Worm (Caenorhabditis elegans) whole organism, mixed stage, embryonic: ENCODE results near the gene srx-56.

Experiments used
- blmp-1 ChIP-seq: fragments of 150-350 bp; optimal IDR thresholded peaks from 2 replicates; lab custom pipeline; 2014; ENCODE audit warnings: missing biosample characterization, missing genetic modification characterization
- ces-1 ChIP-seq: fragments of 150-350 bp; optimal IDR thresholded peaks from 2 replicates; lab custom pipeline; 2014; ENCODE audit warnings: missing biosample characterization, missing genetic modification reagents, missing genetic modification characterization
- elt-3 ChIP-seq: fragments of 150-350 bp; optimal IDR thresholded peaks from 2 replicates; lab custom pipeline; 2014; ENCODE audit warnings: missing biosample characterization, missing genetic modification characterization
- lsy-2 ChIP-seq: fragments of 150-350 bp; optimal IDR thresholded peaks from 2 replicates; lab custom pipeline; 2014; ENCODE audit warnings: missing biosample characterization, missing genetic modification characterization
- mep-1 ChIP-seq: fragments of 150-350 bp; optimal IDR thresholded peaks from 2 replicates; lab custom pipeline; 2017; ENCODE audit warnings: missing biosample characterization, missing genetic modification reagents, missing genetic modification characterization, inconsistent platforms
- nhr-12 ChIP-seq: fragments of 150-350 bp; optimal IDR thresholded peaks from 2 replicates; lab custom pipeline; 2014; ENCODE audit warnings: missing biosample characterization, missing genetic modification characterization
- nhr-237 ChIP-seq: fragments of 150-350 bp; optimal IDR thresholded peaks from 2 replicates; lab custom pipeline; 2014; ENCODE audit warnings: missing biosample characterization, missing genetic modification characterization
- pha-4 ChIP-seq: fragments of 150-350 bp; optimal IDR thresholded peaks from 2 replicates; lab custom pipeline; 2018; ENCODE audit warnings: missing biosample characterization, missing genetic modification reagents, missing genetic modification characterization
- ztf-11 ChIP-seq: fragments of 150-350 bp; optimal IDR thresholded peaks from 2 replicates; lab custom pipeline; 2014; ENCODE audit warnings: missing biosample characterization, missing genetic modification characterization

- no peak for TF ChIP-seq nhr-237 (tag; lab: Kevin White, UChicago)
- no peak for TF ChIP-seq ces-1 (GFP tag; lab: Kevin White, UChicago)
- TF ChIP-seq lsy-2 = no peak
- TF ChIP-seq pha-4 (tag; lab: Kevin White, UChicago) = no peak
- TF ChIP-seq nhr-12 (tag; lab: Kevin White, UChicago) = no peak
- no peak for TF ChIP-seq ztf-11 (tag; lab: Kevin White, UChicago)
- TF ChIP-seq blmp-1 (tag; lab: Kevin White, UChicago) = no peak
- no peak for TF ChIP-seq elt-3 (tag; lab: Kevin White, UChicago)
- no peak for TF ChIP-seq mep-1 (tag; lab: Kevin White, UChicago)
Measured at ce11 chrV:7400588-7400987, 26.4 kb downstream of the srx-56 start, which contains the start of gene srx-60.
